Fruit fly (Drosophila melanogaster): ENCODE results near the gene rpk.

Gene rpk

dm6 chr3R:4649126-4649811 lies 3.5 kb downstream of the rpk start, which contains the start of gene Karybeta3:
TSS of gene Karybeta3 (plus strand) at chr3R:4649176.
- no peak for TF ChIP-seq N (GFP tag; optimal IDR thresholded peaks at IDR 0.05)
- TF ChIP-seq pan (optimal IDR thresholded peaks at IDR 0.05): no peak
- TF ChIP-seq Hr78 (GFP tag; optimal IDR thresholded peaks at IDR 0.05): no peak
- peak; percentile 80 for TF ChIP-seq br (GFP tag; optimal IDR thresholded peaks at IDR 0.05)
- peak; percentile 76 for TF ChIP-seq Sp1 (GFP tag; optimal IDR thresholded peaks at IDR 0.05)
- peak; percentile 82 for TF ChIP-seq h (GFP tag; optimal IDR thresholded peaks at IDR 0.05)
- TF ChIP-seq woc (GFP tag; optimal IDR thresholded peaks at IDR 0.05): peak; percentile 65
- TF ChIP-seq tai (GFP tag; optimal IDR thresholded peaks at IDR 0.05): no peak
- no peak for TF ChIP-seq dmrt93B (GFP tag; optimal IDR thresholded peaks at IDR 0.05)
- TF ChIP-seq OdsH (GFP tag; optimal IDR thresholded peaks at IDR 0.05): peak; percentile 79
- peak; percentile 88 for TF ChIP-seq Myc (optimal IDR thresholded peaks at IDR 0.05)
- peak; percentile 65 for TF ChIP-seq CG9705 (GFP tag; optimal IDR thresholded peaks at IDR 0.05)
- no peak for TF ChIP-seq dsf (GFP tag; optimal IDR thresholded peaks at IDR 0.05; ENCODE audit: borderline replicate concordance)
- no peak for TF ChIP-seq Hnf4 (GFP tag; optimal IDR thresholded peaks at IDR 0.05)
- TF ChIP-seq ey (GFP tag; optimal IDR thresholded peaks at IDR 0.05): peak; percentile 80
- TF ChIP-seq rgr (GFP tag; optimal IDR thresholded peaks at IDR 0.05): peak; percentile 85
- TF ChIP-seq HLH106 (tag; optimal IDR thresholded peaks at IDR 0.05): peak; percentile 74
- TF ChIP-seq Mio (GFP tag; optimal IDR thresholded peaks at IDR 0.05): no peak
- no peak for TF ChIP-seq Dfd (GFP tag; optimal IDR thresholded peaks at IDR 0.05)
- TF ChIP-seq CG32264 (GFP tag; optimal IDR thresholded peaks at IDR 0.05): peak; percentile 39
- TF ChIP-seq GATAd (GFP tag; optimal IDR thresholded peaks at IDR 0.05): peak; percentile 62
- no peak for TF ChIP-seq jim (GFP tag; optimal IDR thresholded peaks at IDR 0.05)
- TF ChIP-seq sv (GFP tag; optimal IDR thresholded peaks at IDR 0.05): peak; percentile 62
- TF ChIP-seq foxo (GFP tag; optimal IDR thresholded peaks at IDR 0.05): peak in 1 of 2 experiments; percentile 85
- TF ChIP-seq Hr83 (GFP tag; optimal IDR thresholded peaks at IDR 0.05; ENCODE audit: poor library complexity, severe bottlenecking): peak; percentile 80
- no peak for TF ChIP-seq Rel (GFP tag; optimal IDR thresholded peaks at IDR 0.05)
- TF ChIP-seq Rel (tag; optimal IDR thresholded peaks at IDR 0.05): peak; percentile 78

dm6 chr3R:4649880-4650493 lies 4.2 kb downstream of the rpk start:
- TF ChIP-seq ey (GFP tag; optimal IDR thresholded peaks at IDR 0.05): no peak
- no peak for TF ChIP-seq Hr83 (GFP tag; optimal IDR thresholded peaks at IDR 0.05; ENCODE audit: poor library complexity, severe bottlenecking)
- TF ChIP-seq Rel (GFP tag; optimal IDR thresholded peaks at IDR 0.05): no peak
- TF ChIP-seq Rel (tag; optimal IDR thresholded peaks at IDR 0.05): no peak
- TF ChIP-seq psq (GFP tag; optimal IDR thresholded peaks at IDR 0.05): peak; percentile 94

dm6 chr3R:4654557-4655273 lies 8.9 kb downstream of the rpk start, which contains the start of gene spartin:
TSS of gene spartin (plus strand) at chr3R:4654800.
- TF ChIP-seq ey (GFP tag; optimal IDR thresholded peaks at IDR 0.05) (peak; percentile 15), Sp1 (GFP tag; optimal IDR thresholded peaks at IDR 0.05) (no peak), psq (GFP tag; optimal IDR thresholded peaks at IDR 0.05) (peak; percentile 51), Jra (GFP tag; optimal IDR thresholded peaks at IDR 0.05) (no peak), pan (optimal IDR thresholded peaks at IDR 0.05) (no peak), Hnf4 (GFP tag; optimal IDR thresholded peaks at IDR 0.05) (peak; percentile 65), CG32264 (GFP tag; optimal IDR thresholded peaks at IDR 0.05) (no peak), jim (GFP tag; optimal IDR thresholded peaks at IDR 0.05) (no peak), Dif (GFP tag; optimal IDR thresholded peaks at IDR 0.05; ENCODE audit: partially characterized antibody) (peak; percentile 83), dsf (GFP tag; optimal IDR thresholded peaks at IDR 0.05; ENCODE audit: borderline replicate concordance) (no peak), N (GFP tag; optimal IDR thresholded peaks at IDR 0.05) (no peak), fru (GFP tag; optimal IDR thresholded peaks at IDR 0.05) (no peak), CG9705 (GFP tag; optimal IDR thresholded peaks at IDR 0.05) (no peak), Rel (GFP tag; optimal IDR thresholded peaks at IDR 0.05) (no peak), Rel (tag; optimal IDR thresholded peaks at IDR 0.05) (no peak), Hr78 (GFP tag; optimal IDR thresholded peaks at IDR 0.05) (no peak), Dfd (GFP tag; optimal IDR thresholded peaks at IDR 0.05) (no peak), Hr83 (GFP tag; optimal IDR thresholded peaks at IDR 0.05; ENCODE audit: poor library complexity, severe bottlenecking) (peak; percentile 68), brk (GFP tag; optimal IDR thresholded peaks at IDR 0.05) (no peak), Mio (GFP tag; optimal IDR thresholded peaks at IDR 0.05) (no peak), foxo (GFP tag; optimal IDR thresholded peaks at IDR 0.05) (peak in 1 of 2 experiments; percentile 59), usp (GFP tag; optimal IDR thresholded peaks at IDR 0.05) (no peak), dmrt93B (GFP tag; optimal IDR thresholded peaks at IDR 0.05) (no peak), dl (GFP tag; optimal IDR thresholded peaks at IDR 0.05; ENCODE audit: insufficient read depth in 1 of 2, partially characterized antibody in 2 of 2) (no peak), OdsH (GFP tag; optimal IDR thresholded peaks at IDR 0.05) (peak; percentile 45), sv (GFP tag; optimal IDR thresholded peaks at IDR 0.05) (no peak), h (GFP tag; optimal IDR thresholded peaks at IDR 0.05) (peak; percentile 60), woc (GFP tag; optimal IDR thresholded peaks at IDR 0.05) (no peak), Vsx2 (GFP tag; optimal IDR thresholded peaks at IDR 0.05; ENCODE audit: partially characterized antibody) (peak; percentile 94), Abd-B (GFP tag; optimal IDR thresholded peaks at IDR 0.05) (no peak), br (GFP tag; optimal IDR thresholded peaks at IDR 0.05) (no peak), lola (GFP tag; optimal IDR thresholded peaks at IDR 0.05) (no peak), HLH106 (tag; optimal IDR thresholded peaks at IDR 0.05) (peak; percentile 1), GATAd (GFP tag; optimal IDR thresholded peaks at IDR 0.05) (peak; percentile 19), rgr (GFP tag; optimal IDR thresholded peaks at IDR 0.05) (peak; percentile 94), CrebA (GFP tag; optimal IDR thresholded peaks at IDR 0.05; ENCODE audit: borderline replicate concordance) (no peak)

All from whole organism, wandering third instar larva.